Fruit fly (Drosophila melanogaster) S2 (cell line): Measurements from ENCODE around the gene CG42359.

Experiments
- CG8478 ChIP-seq: fragments of >200 bp; optimal IDR thresholded peaks from 2 replicates; lab custom pipeline; 2018
- CTCF ChIP-seq, 2 experiments: fragments of >200 bp; optimal IDR thresholded peaks; 2 replicates each; lab custom pipeline; 2018

Gene CG42359

DNA sequence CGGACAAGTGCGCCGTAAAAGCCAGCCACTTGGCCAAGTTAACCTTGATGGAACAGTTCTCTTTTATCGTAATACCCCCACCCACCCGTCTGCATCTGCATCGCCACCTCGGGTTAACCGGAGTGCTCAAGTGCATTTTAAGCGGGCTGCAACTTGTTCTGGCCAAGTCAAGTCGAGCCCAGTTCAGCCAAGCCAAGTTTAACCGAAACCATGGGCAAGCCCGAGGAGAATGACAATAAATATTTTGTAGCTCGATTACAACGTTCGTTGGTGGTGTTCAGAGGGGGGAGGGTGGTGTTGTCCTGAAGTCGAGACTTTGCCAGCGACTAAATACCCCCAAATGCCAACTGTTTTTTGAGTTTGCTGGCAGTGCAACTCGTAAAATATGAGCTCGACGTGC, 49.7 kb downstream of the CG42359 start:
- TF ChIP-seq CTCF (optimal IDR thresholded peaks at IDR 0.05; lab: Kevin White, UChicago) (no peak), CG8478 (lab: Kevin White, UChicago) (no peak)
